Worm (Caenorhabditis elegans): ENCODE measurements around the gene F10A3.12.

The F10A3.12 gene

ce11 chrV:16163719-16164118, at the start of gene F10A3.12:
Gene F10A3.12, plus strand, starts transcription at chrV:16164019.
- TF ChIP-seq aly-1 (tag; optimal IDR thresholded peaks at IDR 0.05) = no peak
- TF ChIP-seq hnd-1 (tag; optimal IDR thresholded peaks at IDR 0.05) = no peak
- no peak for TF ChIP-seq B0310.2 (tag; optimal IDR thresholded peaks at IDR 0.05)
- TF ChIP-seq ceh-13 (GFP tag; optimal IDR thresholded peaks at IDR 0.05) = no peak
- no peak for TF ChIP-seq flt-1 (GFP tag; IDR thresholded peaks at IDR 0.05)
- no peak for TF ChIP-seq scrt-1 (GFP tag; IDR thresholded peaks at IDR 0.05)
- TF ChIP-seq sea-1 (GFP tag; conservative IDR thresholded peaks at IDR 0.05) = no peak
- no peak for TF ChIP-seq tbx-37 (GFP tag; conservative IDR thresholded peaks at IDR 0.05)
- no peak for TF ChIP-seq hmbx-1 (tag; optimal IDR thresholded peaks at IDR 0.05)
- no peak for TF ChIP-seq tra-4 (tag; optimal IDR thresholded peaks at IDR 0.05)

DNA sequence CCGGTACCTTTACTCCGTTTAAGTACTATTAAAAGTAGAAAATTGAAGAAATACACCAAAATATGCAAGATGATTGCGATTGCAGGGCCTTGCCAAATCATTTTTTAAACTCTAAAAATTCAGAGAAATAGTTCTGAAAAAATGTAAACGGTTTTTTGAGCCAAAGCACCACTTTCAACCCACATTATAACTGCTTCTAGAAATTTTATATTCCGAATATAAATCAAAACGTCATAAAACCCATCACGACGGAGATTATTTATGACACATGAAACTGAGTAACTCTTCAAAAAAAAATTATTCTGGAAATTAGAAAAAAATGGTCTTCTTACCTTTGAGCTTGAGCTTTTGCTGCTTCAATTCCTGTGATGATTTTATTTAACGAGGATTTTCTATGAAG, 49.6 kb upstream of the F10A3.12 start, which contains the start of gene srxa-16:
TSS of gene srxa-16 (minus strand) at position 101 of the 400 bp plus-strand sequence.
- TF ChIP-seq flt-1 (GFP tag; IDR thresholded peaks at IDR 0.05) (no peak), hmbx-1 (tag; optimal IDR thresholded peaks at IDR 0.05) (no peak), tra-4 (tag; optimal IDR thresholded peaks at IDR 0.05) (no peak), aly-1 (tag; optimal IDR thresholded peaks at IDR 0.05) (no peak), ama-1 (optimal IDR thresholded peaks at IDR 0.05) (no peak), sea-1 (GFP tag; conservative IDR thresholded peaks at IDR 0.05) (no peak), ceh-13 (GFP tag; optimal IDR thresholded peaks at IDR 0.05) (no peak), ceh-36 (tag; optimal IDR thresholded peaks at IDR 0.05) (no peak)

DNA sequence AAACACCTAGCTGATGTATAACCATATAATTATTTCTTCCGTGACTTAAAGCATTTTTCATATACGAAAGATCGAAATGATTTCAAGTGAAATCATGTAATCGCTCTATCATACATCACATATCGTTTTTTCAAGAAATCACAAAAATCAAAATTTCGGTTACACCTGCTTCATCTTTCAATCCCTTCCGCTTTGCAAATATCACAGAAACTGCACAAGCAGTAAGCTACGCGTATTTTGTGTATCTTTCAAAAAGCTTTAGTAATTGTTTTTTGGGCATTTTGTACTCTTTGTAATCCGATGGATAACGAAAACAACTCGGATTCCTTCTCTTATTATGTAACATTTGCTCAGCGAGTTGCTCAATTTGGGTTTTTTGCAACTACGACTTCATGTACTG, 48.4 kb upstream of the F10A3.12 start, which contains the start of gene str-25:
TSS of gene str-25 (plus strand) at position 301 of the 400 bp plus-strand sequence.
- TF ChIP-seq scrt-1 (GFP tag; IDR thresholded peaks at IDR 0.05) (no peak), hmbx-1 (tag; optimal IDR thresholded peaks at IDR 0.05) (no peak), ets-7 (tag; optimal IDR thresholded peaks at IDR 0.05) (no peak), hmg-4 (GFP tag; optimal IDR thresholded peaks at IDR 0.05) (no peak), tbx-37 (GFP tag; conservative IDR thresholded peaks at IDR 0.05) (no peak), hnd-1 (tag; optimal IDR thresholded peaks at IDR 0.05) (no peak), flt-1 (GFP tag; IDR thresholded peaks at IDR 0.05) (no peak), aly-1 (tag; optimal IDR thresholded peaks at IDR 0.05) (no peak), tbx-11 (GFP tag; IDR thresholded peaks at IDR 0.05) (no peak), ceh-13 (GFP tag; optimal IDR thresholded peaks at IDR 0.05) (no peak), B0310.2 (tag; optimal IDR thresholded peaks at IDR 0.05) (no peak), tra-4 (tag; optimal IDR thresholded peaks at IDR 0.05) (no peak), pes-1 (GFP tag; IDR thresholded peaks at IDR 0.05) (no peak), sea-1 (GFP tag; conservative IDR thresholded peaks at IDR 0.05) (no peak), ama-1 (optimal IDR thresholded peaks at IDR 0.05) (no peak), F13C5.2 (tag; optimal IDR thresholded peaks at IDR 0.05) (no peak), ceh-36 (tag; optimal IDR thresholded peaks at IDR 0.05) (no peak)

- TF ChIP-seq tbx-37 (GFP tag; conservative IDR thresholded peaks at IDR 0.05) (no peak), B0310.2 (tag; optimal IDR thresholded peaks at IDR 0.05) (no peak), ceh-36 (tag; optimal IDR thresholded peaks at IDR 0.05) (no peak), hmbx-1 (tag; optimal IDR thresholded peaks at IDR 0.05) (no peak), tbx-11 (GFP tag; IDR thresholded peaks at IDR 0.05) (no peak), hmg-4 (GFP tag; optimal IDR thresholded peaks at IDR 0.05) (no peak), ets-7 (tag; optimal IDR thresholded peaks at IDR 0.05) (no peak), hnd-1 (tag; optimal IDR thresholded peaks at IDR 0.05) (no peak), sea-1 (GFP tag; conservative IDR thresholded peaks at IDR 0.05) (no peak), ama-1 (optimal IDR thresholded peaks at IDR 0.05) (no peak), ceh-13 (GFP tag; optimal IDR thresholded peaks at IDR 0.05) (no peak), scrt-1 (GFP tag; IDR thresholded peaks at IDR 0.05) (no peak), pes-1 (GFP tag; IDR thresholded peaks at IDR 0.05) (no peak), tra-4 (tag; optimal IDR thresholded peaks at IDR 0.05) (no peak), aly-1 (tag; optimal IDR thresholded peaks at IDR 0.05) (no peak), F13C5.2 (tag; optimal IDR thresholded peaks at IDR 0.05) (no peak)
These were observed 45.2 kb upstream of the F10A3.12 start, which contains the start of gene str-103 for ce11 chrV:16118601-16119000. Gene str-103, minus strand, starts transcription at chrV:16118701.

- TF ChIP-seq tbx-37 (GFP tag; conservative IDR thresholded peaks at IDR 0.05) = no peak
These were observed 43.3 kb upstream of the F10A3.12 start for ce11 chrV:16120499-16120898.

- TF ChIP-seq aly-1 (tag; optimal IDR thresholded peaks at IDR 0.05) = no peak
- no peak for TF ChIP-seq hmbx-1 (tag; optimal IDR thresholded peaks at IDR 0.05)
- TF ChIP-seq ama-1 (optimal IDR thresholded peaks at IDR 0.05) = no peak
- TF ChIP-seq scrt-1 (GFP tag; IDR thresholded peaks at IDR 0.05) = no peak
- no peak for TF ChIP-seq sea-1 (GFP tag; conservative IDR thresholded peaks at IDR 0.05)
- TF ChIP-seq tra-4 (tag; optimal IDR thresholded peaks at IDR 0.05) = no peak
- no peak for TF ChIP-seq pes-1 (GFP tag; IDR thresholded peaks at IDR 0.05)
- TF ChIP-seq hmg-4 (GFP tag; optimal IDR thresholded peaks at IDR 0.05) = no peak
- TF ChIP-seq flt-1 (GFP tag; IDR thresholded peaks at IDR 0.05) = no peak
- no peak for TF ChIP-seq B0310.2 (tag; optimal IDR thresholded peaks at IDR 0.05)
- no peak for TF ChIP-seq tbx-11 (GFP tag; IDR thresholded peaks at IDR 0.05)
These were observed 42.9 kb upstream of the F10A3.12 start, which contains the start of gene skr-3 for ce11 chrV:16120922-16121321. Gene skr-3, plus strand, starts transcription at chrV:16121084.

- no peak for TF ChIP-seq hmg-4 (GFP tag; optimal IDR thresholded peaks at IDR 0.05)
- TF ChIP-seq pes-1 (GFP tag; IDR thresholded peaks at IDR 0.05) = no peak
- TF ChIP-seq B0310.2 (tag; optimal IDR thresholded peaks at IDR 0.05) = no peak
- TF ChIP-seq aly-1 (tag; optimal IDR thresholded peaks at IDR 0.05) = no peak
- no peak for TF ChIP-seq ama-1 (optimal IDR thresholded peaks at IDR 0.05)
These were observed 42.4 kb upstream of the F10A3.12 start for ce11 chrV:16121451-16121850.

DNA sequence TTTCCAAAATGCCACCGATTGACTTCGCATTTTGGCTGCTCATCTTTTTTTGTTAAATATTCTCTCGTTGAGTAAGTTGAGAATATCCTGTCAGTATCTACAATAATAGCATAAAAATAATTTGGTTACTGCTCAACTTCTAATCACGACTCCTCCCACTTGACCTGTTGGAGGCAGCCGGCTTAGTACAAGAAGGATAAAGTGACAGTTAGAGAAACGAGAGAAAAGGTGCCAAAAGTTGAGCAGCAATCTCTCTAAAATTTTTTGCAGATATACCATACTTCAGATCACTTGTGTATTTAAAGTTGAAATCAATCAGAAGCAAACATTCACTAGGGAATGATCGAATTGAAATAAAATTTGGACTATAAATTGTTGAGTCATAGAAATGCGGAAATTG, 39.1 kb upstream of the F10A3.12 start, which contains the start of gene nhr-111:
TSS of gene nhr-111 (minus strand) at position 101 of the 400 bp plus-strand sequence.
- TF ChIP-seq tbx-37 (GFP tag; conservative IDR thresholded peaks at IDR 0.05) (no peak), tra-4 (tag; optimal IDR thresholded peaks at IDR 0.05) (no peak), B0310.2 (tag; optimal IDR thresholded peaks at IDR 0.05) (no peak)
